1 fruit fly cellular context compared by ENCODE assay signal in genomic region chr3L:9011485-9012389, dm6.
TF ChIP-seq lines count a peak whose summit lies in the region.

No protein-coding gene starts in this region.

TF ChIP-seq in whole organism, embryonic, 481 proteins besides CTCF, POLR2A, EP300 and RAD21 (continued from another document):
- TF ChIP-seq CG8765 (GFP tag; IDR thresholded peaks at IDR 0.05; lab: Robert Waterston, UW) (peak; percentile 93), CG7786 (GFP tag; optimal IDR thresholded peaks at IDR 0.05; lab: Kevin White, UChicago) (peak; percentile 70), CG10565 (GFP tag; optimal IDR thresholded peaks at IDR 0.05; lab: Kevin White, UChicago) (peak; percentile 46), Dip3 (GFP tag; optimal IDR thresholded peaks at IDR 0.05; lab: Kevin White, UChicago) (no peak), bowl (GFP tag; IDR thresholded peaks at IDR 0.05; lab: Robert Waterston, UW) (peak; percentile 38; the same call in 1 of the 2 replicates), NC2β (GFP tag; optimal IDR thresholded peaks at IDR 0.05; lab: Kevin White, UChicago) (peak; percentile 68), tio (GFP tag; optimal IDR thresholded peaks at IDR 0.05; lab: Kevin White, UChicago) (no peak), wor (GFP tag; IDR thresholded peaks at IDR 0.05; lab: Robert Waterston, UW) (peak; percentile 67), MESR4 (GFP tag; optimal IDR thresholded peaks at IDR 0.05; lab: Kevin White, UChicago) (no peak), rib (GFP tag; IDR thresholded peaks at IDR 0.05; lab: Robert Waterston, UW) (no peak), slou (GFP tag; optimal IDR thresholded peaks at IDR 0.05; lab: Kevin White, UChicago) (peak; percentile 40), CG17385 (GFP tag; optimal IDR thresholded peaks at IDR 0.05; lab: Kevin White, UChicago) (peak; percentile 36), CG11723 (GFP tag; optimal IDR thresholded peaks at IDR 0.05; lab: Kevin White, UChicago) (peak; percentile 42), row (GFP tag; IDR thresholded peaks at IDR 0.05; lab: Robert Waterston, UW) (peak; percentile 87), scrt (GFP tag; optimal IDR thresholded peaks at IDR 0.05; lab: Kevin White, UChicago) (no peak), oc (tag; optimal IDR thresholded peaks at IDR 0.05; lab: Kevin White, UChicago) (peak; percentile 35), CG18764 (GFP tag; optimal IDR thresholded peaks at IDR 0.05; lab: Kevin White, UChicago) (peak; percentile 65), pnt (GFP tag; optimal IDR thresholded peaks at IDR 0.05; lab: Kevin White, UChicago) (peak; percentile 80), CG4424 (GFP tag; optimal IDR thresholded peaks at IDR 0.05; lab: Kevin White, UChicago) (peak; percentile 84), Atf3 (GFP tag; optimal IDR thresholded peaks at IDR 0.05; lab: Kevin White, UChicago) (peak; percentile 30), gsb-n (tag; optimal IDR thresholded peaks at IDR 0.05; lab: Kevin White, UChicago) (peak; percentile 74), Pdp1 (GFP tag; optimal IDR thresholded peaks at IDR 0.05; lab: Kevin White, UChicago) (peak; percentile 70 to 78), jing (GFP tag; optimal IDR thresholded peaks at IDR 0.05; lab: Kevin White, UChicago) (peak; percentile 53), ERR (GFP tag; optimal IDR thresholded peaks at IDR 0.05; lab: Kevin White, UChicago) (peak; percentile 28), Mad (GFP tag; optimal IDR thresholded peaks at IDR 0.05; lab: Kevin White, UChicago) (peak; percentile 45), CG2116 (GFP tag; optimal IDR thresholded peaks at IDR 0.05; lab: Kevin White, UChicago) (peak; percentile 23), Sox102F (GFP tag; optimal IDR thresholded peaks at IDR 0.05; lab: Kevin White, UChicago) (peak; percentile 62), CG18011 (GFP tag; optimal IDR thresholded peaks at IDR 0.05; lab: Kevin White, UChicago) (no peak), CG12104 (GFP tag; optimal IDR thresholded peaks at IDR 0.05; lab: Kevin White, UChicago) (peak; percentile 21), Fer2 (tag; optimal IDR thresholded peaks at IDR 0.05; lab: Kevin White, UChicago) (no peak), cas (GFP tag; IDR thresholded peaks at IDR 0.05; lab: Robert Waterston, UW) (no peak), CG17359 (tag; optimal IDR thresholded peaks at IDR 0.05; lab: Kevin White, UChicago) (peak; percentile 73), CG6813 (GFP tag; optimal IDR thresholded peaks at IDR 0.05; lab: Kevin White, UChicago) (peak; percentile 79), CoRest (tag; optimal IDR thresholded peaks at IDR 0.05; lab: Kevin White, UChicago) (peak; percentile 71), ro (GFP tag; IDR thresholded peaks at IDR 0.05; lab: Robert Waterston, UW) (peak; percentile 68; the same call in 1 of the 2 replicates), sd (tag; optimal IDR thresholded peaks at IDR 0.05; lab: Kevin White, UChicago) (no peak), btn (GFP tag; optimal IDR thresholded peaks at IDR 0.05; lab: Kevin White, UChicago) (peak; percentile 72), corto (GFP tag; optimal IDR thresholded peaks at IDR 0.05; lab: Kevin White, UChicago) (no peak), Six4 (GFP tag; optimal IDR thresholded peaks at IDR 0.05; lab: Kevin White, UChicago) (peak; percentile 81), z (GFP tag; IDR thresholded peaks at IDR 0.05; lab: Robert Waterston, UW) (peak; percentile 48; the same call in 1 of the 3 replicates), ci (GFP tag; IDR thresholded peaks at IDR 0.05; lab: Robert Waterston, UW) (peak; percentile 92), dati (GFP tag; IDR thresholded peaks at IDR 0.05; lab: Robert Waterston, UW) (no peak), CG3281 (GFP tag; optimal IDR thresholded peaks at IDR 0.05; lab: Kevin White, UChicago) (no peak), ase (GFP tag; IDR thresholded peaks at IDR 0.05; lab: Robert Waterston, UW) (peak; percentile 66; the same call in 1 of the 3 replicates), CG2199 (GFP tag; IDR thresholded peaks at IDR 0.05; lab: Robert Waterston, UW) (peak; percentile 85; the same call in 2 of the 3 replicates), CG12155 (GFP tag; optimal IDR thresholded peaks at IDR 0.05; lab: Kevin White, UChicago) (peak; percentile 49), CG15479 (GFP tag; optimal IDR thresholded peaks at IDR 0.05; lab: Kevin White, UChicago) (no peak), ap (GFP tag; IDR thresholded peaks at IDR 0.05; lab: Robert Waterston, UW) (peak; percentile 63), Ssrp (tag; optimal IDR thresholded peaks at IDR 0.05; lab: Kevin White, UChicago) (peak; percentile 72), CG17568 (GFP tag; optimal IDR thresholded peaks at IDR 0.05; lab: Kevin White, UChicago) (no peak), mam (GFP tag; optimal IDR thresholded peaks at IDR 0.05; lab: Kevin White, UChicago) (peak; percentile 71), CG10267 (tag; optimal IDR thresholded peaks at IDR 0.05; lab: Kevin White, UChicago) (peak; percentile 84), zfh2 (GFP tag; optimal IDR thresholded peaks at IDR 0.05; lab: Kevin White, UChicago) (no peak), CG9932 (GFP tag; IDR thresholded peaks at IDR 0.05; lab: Robert Waterston, UW) (no peak), Hsf (GFP tag; optimal IDR thresholded peaks at IDR 0.05; lab: Kevin White, UChicago) (peak; percentile 68), inv (GFP tag; IDR thresholded peaks at IDR 0.05; lab: Robert Waterston, UW; ENCODE audit: partially characterized antibody) (no peak), NK7.1 (GFP tag; optimal IDR thresholded peaks at IDR 0.05; lab: Kevin White, UChicago) (peak; percentile 41), CG30431 (GFP tag; optimal IDR thresholded peaks at IDR 0.05; lab: Kevin White, UChicago) (peak; percentile 71), CrebB (tag; optimal IDR thresholded peaks at IDR 0.05; lab: Kevin White, UChicago) (no peak), ato (GFP tag; IDR thresholded peaks at IDR 0.05; lab: Robert Waterston, UW; ENCODE audit: partially characterized antibody) (no peak), Hand (GFP tag; optimal IDR thresholded peaks at IDR 0.05; lab: Kevin White, UChicago) (no peak), nerfin-2 (GFP tag; IDR thresholded peaks at IDR 0.05; lab: Robert Waterston, UW; ENCODE audit: partially characterized antibody) (no peak), trem (tag; optimal IDR thresholded peaks at IDR 0.05; lab: Kevin White, UChicago) (peak; percentile 78), CG14014 (GFP tag; IDR thresholded peaks at IDR 0.05; lab: Robert Waterston, UW) (peak; percentile 27; the same call in 1 of the 2 replicates), twi (tag; optimal IDR thresholded peaks at IDR 0.05; lab: Kevin White, UChicago) (peak; percentile 98), CG15073 (GFP tag; optimal IDR thresholded peaks at IDR 0.05; lab: Kevin White, UChicago) (no peak), D19B (GFP tag; optimal IDR thresholded peaks at IDR 0.05; lab: Kevin White, UChicago) (no peak), repo (GFP tag; optimal IDR thresholded peaks at IDR 0.05; lab: Kevin White, UChicago) (peak; percentile 58), phol (tag; optimal IDR thresholded peaks at IDR 0.05; lab: Kevin White, UChicago) (peak; percentile 82), CG7745 (tag; optimal IDR thresholded peaks at IDR 0.05; lab: Kevin White, UChicago) (no peak), CG11398 (GFP tag; optimal IDR thresholded peaks at IDR 0.05; lab: Kevin White, UChicago) (peak; percentile 16), tup (GFP tag; optimal IDR thresholded peaks at IDR 0.05; lab: Kevin White, UChicago) (no peak), CG9797 (GFP tag; optimal IDR thresholded peaks at IDR 0.05; lab: Kevin White, UChicago) (no peak), sr (GFP tag; IDR thresholded peaks at IDR 0.05; lab: Robert Waterston, UW) (no peak; the same call in 2 of the 3 replicates)
